Fruit fly (Drosophila melanogaster) whole organism, embryonic: Measurements from ENCODE around the gene CG6878.
A peak's percentile ranks its signal among the peaks of the same experiment; 100 is the strongest.

Experiments
- ATbp ChIP-seq: fragments of 200-800 bp; sonication (Bioruptor generic); optimal IDR thresholded peaks from 2 replicates; lab custom pipeline; 2017; ENCODE audit warnings: missing biosample characterization, mild to moderate bottlenecking, missing genetic modification characterization, missing genetic modification reagents
- Asciz ChIP-seq: fragments of 200-800 bp; sonication (Bioruptor generic); optimal IDR thresholded peaks from 2 replicates; lab custom pipeline; 2017; ENCODE audit warnings: missing biosample characterization, mild to moderate bottlenecking, missing genetic modification characterization, missing genetic modification reagents
- Atf3 ChIP-seq: fragments of 200-800 bp; sonication (Bioruptor generic); optimal IDR thresholded peaks from 3 replicates; lab custom pipeline; 2016; ENCODE audit warnings: missing biosample characterization, missing genetic modification characterization
- CG10147 ChIP-seq: fragments of 200-800 bp; sonication (Bioruptor generic); optimal IDR thresholded peaks from 2 replicates; lab custom pipeline; 2019; ENCODE audit warnings: missing biosample characterization, mild to moderate bottlenecking, missing genetic modification characterization, moderate library complexity
- CG11085 ChIP-seq: fragments of 200-800 bp; sonication (Bioruptor generic); IDR thresholded peaks from 2 replicates; pipeline ENCODE4 v1.3.6; 2022; ENCODE audit warnings: missing biosample characterization, missing genetic modification characterization
- CG11247 ChIP-seq: fragments of 200-800 bp; sonication (Bioruptor generic); IDR thresholded peaks from 2 replicates; pipeline ENCODE4 v1.3.6; 2022; ENCODE audit warnings: missing biosample characterization, missing genetic modification characterization
- CG14014 ChIP-seq: fragments of 200-800 bp; sonication (Bioruptor generic); IDR thresholded peaks from 2 replicates; pipeline ENCODE4 v1.3.6; 2022; ENCODE audit warnings: missing biosample characterization, missing genetic modification characterization
- CG14050 ChIP-seq: fragments of 200-800 bp; sonication (Bioruptor generic); IDR thresholded peaks from 3 replicates; pipeline ENCODE4 v1.3.6; 2022; ENCODE audit warnings: missing biosample characterization, missing genetic modification characterization
- CG1647 ChIP-seq: fragments of 200-800 bp; sonication (Bioruptor generic); optimal IDR thresholded peaks from 3 replicates; lab custom pipeline; 2016; ENCODE audit warnings: missing biosample characterization, missing genetic modification characterization
- CG17186 ChIP-seq: fragments of 200-800 bp; sonication (Bioruptor generic); optimal IDR thresholded peaks from 3 replicates; lab custom pipeline; 2017; ENCODE audit warnings: missing biosample characterization, missing genetic modification reagents, missing genetic modification characterization
- CG2875 ChIP-seq: fragments of 200-800 bp; sonication (Bioruptor generic); optimal IDR thresholded peaks from 2 replicates; lab custom pipeline; 2017; ENCODE audit warnings: missing biosample characterization, mild to moderate bottlenecking, missing genetic modification characterization, missing genetic modification reagents
- CG3407 ChIP-seq: fragments of 200-800 bp; sonication (Bioruptor generic); optimal IDR thresholded peaks from 2 replicates; lab custom pipeline; 2018; ENCODE audit warnings: missing biosample characterization, mild to moderate bottlenecking, missing genetic modification characterization
- CG4328 ChIP-seq: fragments of 200-800 bp; sonication (Bioruptor generic); optimal IDR thresholded peaks from 3 replicates; lab custom pipeline; 2017; ENCODE audit warnings: missing biosample characterization, missing genetic modification reagents, missing genetic modification characterization
- CG4617 ChIP-seq: fragments of 200-800 bp; sonication (Bioruptor generic); optimal IDR thresholded peaks from 3 replicates; lab custom pipeline; 2016; ENCODE audit warnings: missing biosample characterization, missing genetic modification characterization, borderline replicate concordance
- CG5180 ChIP-seq: fragments of 200-800 bp; sonication (Bioruptor generic); optimal IDR thresholded peaks from 3 replicates; lab custom pipeline; 2017; ENCODE audit warnings: missing biosample characterization, missing genetic modification characterization, mild to moderate bottlenecking, moderate library complexity, missing genetic modification reagents
- CG7556 ChIP-seq: fragments of 200-800 bp; sonication (Bioruptor generic); optimal IDR thresholded peaks from 2 replicates; lab custom pipeline; 2017; ENCODE audit warnings: missing biosample characterization, mild to moderate bottlenecking, missing genetic modification characterization
- CG8359 ChIP-seq: fragments of 200-800 bp; sonication (Bioruptor generic); optimal IDR thresholded peaks from 2 replicates; lab custom pipeline; 2017; ENCODE audit warnings: missing biosample characterization, mild to moderate bottlenecking, missing genetic modification characterization, borderline replicate concordance
- CG9437 ChIP-seq: fragments of 200-800 bp; sonication (Bioruptor generic); optimal IDR thresholded peaks from 2 replicates; lab custom pipeline; 2018; ENCODE audit warnings: missing biosample characterization, mild to moderate bottlenecking, missing genetic modification characterization
- CG9876 ChIP-seq: fragments of 200-800 bp; sonication (Bioruptor generic); optimal IDR thresholded peaks from 2 replicates; lab custom pipeline; 2016; ENCODE audit warnings: missing biosample characterization, missing genetic modification characterization
- D ChIP-seq, 2 experiments: fragments of 200-800 bp in 1 of 2; fragments of >200 bp in 1 of 2; sonication (Bioruptor generic) in 1 of 2; optimal IDR thresholded peaks; 2 replicates in 1 of 2; 3 replicates in 1 of 2; lab custom pipeline; 2017; ENCODE audit warnings: mild to moderate bottlenecking in 1 of 2, missing biosample characterization in 1 of 2, missing genetic modification characterization in 1 of 2, missing genetic modification reagents in 1 of 2
- Dad ChIP-seq: fragments of 200-800 bp; sonication (Bioruptor generic); optimal IDR thresholded peaks from 3 replicates; lab custom pipeline; 2016; ENCODE audit warnings: missing biosample characterization, missing genetic modification characterization
- Dref ChIP-seq: fragments of 200-800 bp; sonication (Bioruptor generic); IDR thresholded peaks from 2 replicates; pipeline ENCODE4 v1.3.6; 2022; ENCODE audit warnings: missing biosample characterization, missing genetic modification characterization
- E2f2 ChIP-seq: fragments of 200-800 bp; sonication (Bioruptor generic); IDR thresholded peaks from 2 replicates; pipeline ENCODE4 v1.3.6; 2022; ENCODE audit warnings: missing biosample characterization, missing genetic modification characterization
- Hsf ChIP-seq: fragments of 200-800 bp; sonication (Bioruptor generic); optimal IDR thresholded peaks from 3 replicates; lab custom pipeline; 2016; ENCODE audit warnings: missing biosample characterization, missing genetic modification characterization
- Jarid2 ChIP-seq: fragments of 200-800 bp; sonication (Bioruptor generic); optimal IDR thresholded peaks from 3 replicates; lab custom pipeline; 2017; ENCODE audit warnings: mild to moderate bottlenecking, missing biosample characterization, missing genetic modification reagents, missing genetic modification characterization
- MBD-R2 ChIP-seq: fragments of 200-800 bp; sonication (Bioruptor generic); IDR thresholded peaks from 2 replicates; pipeline ENCODE4 v1.3.6; 2022; ENCODE audit warnings: missing biosample characterization, missing genetic modification characterization
- PHDP ChIP-seq: fragments of 200-800 bp; sonication (Bioruptor generic); optimal IDR thresholded peaks from 3 replicates; lab custom pipeline; 2018; ENCODE audit warnings: missing biosample characterization, mild to moderate bottlenecking, missing genetic modification characterization, moderate library complexity
- Ravus ChIP-seq: fragments of 200-800 bp; sonication (Bioruptor generic); IDR thresholded peaks from 2 replicates; pipeline ENCODE4 v1.3.6; 2022; ENCODE audit warnings: missing biosample characterization, missing genetic modification characterization
- Sox102F ChIP-seq: fragments of 200-800 bp; sonication (Bioruptor generic); optimal IDR thresholded peaks from 2 replicates; lab custom pipeline; 2018; ENCODE audit warnings: missing biosample characterization, mild to moderate bottlenecking, missing genetic modification characterization, moderate library complexity
- Xbp1 ChIP-seq: fragments of 200-800 bp; sonication (Bioruptor generic); optimal IDR thresholded peaks from 3 replicates; lab custom pipeline; 2016; ENCODE audit warnings: missing biosample characterization, mild to moderate bottlenecking, missing genetic modification characterization
- br ChIP-seq: fragments of >200 bp; optimal IDR thresholded peaks from 2 replicates; lab custom pipeline; 2017
- crp ChIP-seq, 2 experiments: fragments of 200-800 bp; sonication (Bioruptor generic); optimal IDR thresholded peaks; 2 replicates in 1 of 2; 3 replicates in 1 of 2; lab custom pipeline; 2017; ENCODE audit warnings: missing biosample characterization in 2 of 2, missing genetic modification characterization in 2 of 2, mild to moderate bottlenecking in 1 of 2, moderate library complexity in 1 of 2
- fd3F ChIP-seq: fragments of 200-800 bp; sonication (Bioruptor generic); optimal IDR thresholded peaks from 2 replicates; lab custom pipeline; 2018; ENCODE audit warnings: missing biosample characterization, mild to moderate bottlenecking, missing genetic modification characterization, moderate library complexity
- gcm2 ChIP-seq: fragments of 200-800 bp; sonication (Bioruptor generic); optimal IDR thresholded peaks from 2 replicates; lab custom pipeline; 2016; ENCODE audit warnings: missing biosample characterization, missing genetic modification characterization
- grn ChIP-seq: fragments of 200-800 bp; sonication (Bioruptor generic); optimal IDR thresholded peaks from 3 replicates; lab custom pipeline; 2017; ENCODE audit warnings: missing biosample characterization, missing genetic modification characterization
- gsb ChIP-seq: fragments of 200-800 bp; sonication (Bioruptor generic); IDR thresholded peaks from 2 replicates; pipeline ENCODE4 v1.3.6; 2022; ENCODE audit warnings: missing biosample characterization, missing genetic modification characterization
- ind ChIP-seq: fragments of 200-800 bp; sonication (Bioruptor generic); optimal IDR thresholded peaks from 3 replicates; lab custom pipeline; 2016; ENCODE audit warnings: missing biosample characterization, missing genetic modification characterization
- jumu ChIP-seq: fragments of 200-800 bp; sonication (Bioruptor generic); optimal IDR thresholded peaks from 3 replicates; lab custom pipeline; 2016; ENCODE audit warnings: missing biosample characterization, missing genetic modification characterization
- nom ChIP-seq: fragments of 200-800 bp; sonication (Bioruptor generic); optimal IDR thresholded peaks from 2 replicates; lab custom pipeline; 2017; ENCODE audit warnings: missing biosample characterization, missing genetic modification characterization, mild to moderate bottlenecking, moderate library complexity, missing genetic modification reagents
- peb ChIP-seq: fragments of 200-800 bp; sonication (Bioruptor generic); IDR thresholded peaks from 2 replicates; pipeline ENCODE4 v1.3.6; 2022; ENCODE audit warnings: missing biosample characterization, missing genetic modification characterization
- pros ChIP-seq: fragments of 200-800 bp; sonication (Bioruptor generic); optimal IDR thresholded peaks from 3 replicates; lab custom pipeline; 2019; ENCODE audit warnings: missing biosample characterization, mild to moderate bottlenecking, missing genetic modification characterization, moderate library complexity
- psq ChIP-seq: fragments of 200-800 bp; sonication (Bioruptor generic); optimal IDR thresholded peaks from 2 replicates; lab custom pipeline; 2017; ENCODE audit warnings: missing biosample characterization, missing genetic modification characterization
- pum ChIP-seq: fragments of 200-800 bp; sonication (Bioruptor generic); optimal IDR thresholded peaks from 2 replicates; lab custom pipeline; 2016; ENCODE audit warnings: missing biosample characterization, missing genetic modification characterization
- sc ChIP-seq, 3 experiments: fragments of >200 bp in 2 of 3; fragments of 200-800 bp in 1 of 3; sonication (Bioruptor generic) in 1 of 3; optimal IDR thresholded peaks; 2 replicates in 2 of 3; 3 replicates in 1 of 3; lab custom pipeline; 2017; ENCODE audit warnings: mild to moderate bottlenecking in 1 of 3, missing biosample characterization in 1 of 3, missing genetic modification characterization in 1 of 3, missing genetic modification reagents in 1 of 3
- tll ChIP-seq, 2 experiments: fragments of 200-800 bp in 1 of 2; fragments of >200 bp in 1 of 2; sonication (Bioruptor generic) in 1 of 2; optimal IDR thresholded peaks; 2 replicates each; lab custom pipeline; 2017 to 2019; ENCODE audit warnings: missing biosample characterization in 2 of 2, missing genetic modification characterization in 2 of 2, mild to moderate bottlenecking in 1 of 2, moderate library complexity in 1 of 2
- tna ChIP-seq: fragments of 200-800 bp; sonication (Bioruptor generic); IDR thresholded peaks from 2 replicates; pipeline ENCODE4 v1.3.6; 2022; ENCODE audit warnings: missing biosample characterization, missing genetic modification characterization; ENCODE audit not compliant: partially characterized antibody
- tx ChIP-seq: fragments of 200-800 bp; sonication (Bioruptor generic); optimal IDR thresholded peaks from 2 replicates; lab custom pipeline; 2016; ENCODE audit warnings: missing biosample characterization, missing genetic modification characterization
- wek ChIP-seq: fragments of 200-800 bp; sonication (Bioruptor generic); optimal IDR thresholded peaks from 3 replicates; lab custom pipeline; 2018; ENCODE audit warnings: missing biosample characterization, mild to moderate bottlenecking, missing genetic modification characterization, moderate library complexity
- zen2 ChIP-seq: fragments of 200-800 bp; sonication (Bioruptor generic); IDR thresholded peaks from 3 replicates; pipeline ENCODE4 v1.3.6; 2022; ENCODE audit warnings: missing biosample characterization, missing genetic modification characterization; ENCODE audit not compliant: partially characterized antibody

CG6878 gene

DNA sequence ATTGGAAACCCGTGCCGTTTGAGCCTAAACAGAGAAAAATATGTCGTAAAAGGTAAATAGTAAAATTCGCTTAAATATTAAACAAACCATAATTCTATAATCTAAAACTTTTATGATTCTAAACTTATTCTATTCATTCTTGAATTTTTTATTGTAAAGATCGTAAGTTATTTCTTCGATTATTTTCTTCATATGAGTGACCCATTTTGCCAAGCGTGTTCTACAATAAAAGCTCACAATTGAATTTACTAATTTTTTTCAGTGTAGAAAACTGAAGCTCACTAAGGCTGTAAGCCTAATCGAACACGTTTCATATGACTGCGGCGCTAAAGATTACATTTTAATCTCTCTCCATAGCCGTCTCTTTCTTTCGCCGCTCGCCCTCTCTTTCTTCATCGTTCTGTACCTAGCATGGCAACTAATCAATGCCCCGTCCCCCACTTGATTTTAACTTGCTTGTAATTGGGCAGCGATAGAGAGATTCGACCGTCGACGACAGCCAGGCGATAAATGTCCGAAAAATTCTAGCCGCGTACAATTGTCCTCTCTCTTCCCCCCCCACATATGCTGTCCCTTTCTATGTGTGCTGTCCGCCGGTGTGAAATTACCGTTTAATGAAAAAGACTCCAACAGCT is 10.3 kb downstream of the CG6878 start (continued):
- TF ChIP-seq PHDP (tag; lab: Kevin White, UChicago), result no peak
- TF ChIP-seq jumu (GFP tag; lab: Kevin White, UChicago), result no peak
- TF ChIP-seq grn (GFP tag; lab: Kevin White, UChicago), result peak; percentile 25
- TF ChIP-seq peb, result no peak
- no peak for TF ChIP-seq gcm2 (GFP tag; lab: Kevin White, UChicago)
- TF ChIP-seq E2f2, result no peak
- no peak for TF ChIP-seq Dad (GFP tag; lab: Kevin White, UChicago)
- peak; percentile 39 for TF ChIP-seq ind (GFP tag; lab: Kevin White, UChicago)
- no peak for TF ChIP-seq Atf3 (GFP tag; lab: Kevin White, UChicago)
- TF ChIP-seq CG7556 (GFP tag; lab: Kevin White, UChicago), result no peak
- no peak for TF ChIP-seq MBD-R2 (GFP tag; lab: Robert Waterston, UW)
- no peak for TF ChIP-seq tll (GFP tag; optimal IDR thresholded peaks at IDR 0.05; lab: Kevin White, UChicago)
- no peak for TF ChIP-seq CG11085 (GFP tag; lab: Robert Waterston, UW)
- TF ChIP-seq Jarid2, result no peak
- no peak for TF ChIP-seq CG2875 (GFP tag; lab: Kevin White, UChicago)
- TF ChIP-seq CG3407 (GFP tag; lab: Kevin White, UChicago), result no peak
- TF ChIP-seq br (lab: Kevin White, UChicago), result no peak
- no peak for TF ChIP-seq Ravus (GFP tag; lab: Robert Waterston, UW)
- TF ChIP-seq wek (GFP tag; lab: Kevin White, UChicago), result no peak
- TF ChIP-seq pros (GFP tag; lab: Kevin White, UChicago), result no peak
- no peak for TF ChIP-seq CG17186 (GFP tag; lab: Kevin White, UChicago)
- TF ChIP-seq CG8359 (GFP tag; lab: Kevin White, UChicago), result no peak
- no peak for TF ChIP-seq CG5180
- TF ChIP-seq CG14014 (GFP tag; lab: Robert Waterston, UW), result no peak
- no peak for TF ChIP-seq Asciz
- TF ChIP-seq pum (GFP tag; lab: Kevin White, UChicago), result no peak
- TF ChIP-seq CG9876 (GFP tag; lab: Kevin White, UChicago), result no peak
- TF ChIP-seq CG4617 (GFP tag; lab: Kevin White, UChicago), result no peak
- no peak for TF ChIP-seq psq (GFP tag; lab: Kevin White, UChicago)
- peak; percentile 8 for TF ChIP-seq Sox102F (GFP tag; lab: Kevin White, UChicago)
- no peak for TF ChIP-seq gsb
- no peak for TF ChIP-seq CG1647 (GFP tag; lab: Kevin White, UChicago)
- no peak for TF ChIP-seq CG10147 (GFP tag; lab: Kevin White, UChicago)
- TF ChIP-seq ATbp, result peak; percentile 36
- TF ChIP-seq CG11247 (GFP tag; lab: Robert Waterston, UW), result no peak
- no peak for TF ChIP-seq fd3F (GFP tag; lab: Kevin White, UChicago)
- TF ChIP-seq tna, result no peak
- no peak for TF ChIP-seq zen2 (GFP tag; lab: Robert Waterston, UW)
- no peak for TF ChIP-seq Dref
- TF ChIP-seq sc (optimal IDR thresholded peaks at IDR 0.05; lab: Kevin White, UChicago), result no peak
- no peak for TF ChIP-seq sc (GFP tag; optimal IDR thresholded peaks at IDR 0.05; lab: Kevin White, UChicago)
- no peak for TF ChIP-seq nom (GFP tag; lab: Kevin White, UChicago)
- no peak for TF ChIP-seq CG9437 (GFP tag; lab: Kevin White, UChicago)
- no peak for TF ChIP-seq D (optimal IDR thresholded peaks at IDR 0.05; lab: Kevin White, UChicago)
- TF ChIP-seq D (GFP tag; optimal IDR thresholded peaks at IDR 0.05; lab: Kevin White, UChicago), result peak; percentile 31
- no peak for TF ChIP-seq Xbp1
- no peak for TF ChIP-seq tx (GFP tag; lab: Kevin White, UChicago)
- TF ChIP-seq CG4328 (GFP tag; lab: Kevin White, UChicago), result no peak
- TF ChIP-seq Hsf (GFP tag; lab: Kevin White, UChicago), result no peak
- no peak for TF ChIP-seq crp (GFP tag; optimal IDR thresholded peaks at IDR 0.05; lab: Kevin White, UChicago)
- no peak for TF ChIP-seq CG14050 (GFP tag; lab: Robert Waterston, UW)
